Worm (Caenorhabditis elegans) whole organism, L1 larva: ENCODE measurements around the gene mrp-6.

Source experiments
- Y116A8C.19 ChIP-seq: sonication (generic microtip); optimal IDR thresholded peaks from 2 replicates; lab custom pipeline; 2016; ENCODE audit warnings: missing compliant biosample characterization, missing genetic modification characterization, borderline replicate concordance
- aha-1 ChIP-seq: fragments of 150-350 bp; optimal IDR thresholded peaks from 2 replicates; lab custom pipeline; 2014; ENCODE audit warnings: missing biosample characterization, missing genetic modification characterization
- blmp-1 ChIP-seq: fragments of 150-350 bp; optimal IDR thresholded peaks from 2 replicates; lab custom pipeline; 2014; ENCODE audit warnings: missing biosample characterization, missing genetic modification characterization
- efl-3 ChIP-seq: fragments of 200-800 bp; sonication (Bioruptor generic); optimal IDR thresholded peaks from 2 replicates; lab custom pipeline; 2018; ENCODE audit warnings: mild to moderate bottlenecking, missing genetic modification characterization, missing compliant biosample characterization
- egl-27 ChIP-seq, 2 experiments: fragments of 150-350 bp in 1 of 2; sonication (generic microtip); optimal IDR thresholded peaks; 3 replicates each; lab custom pipeline; 2017 to 2018; ENCODE audit warnings: missing biosample characterization in 2 of 2, missing genetic modification characterization in 2 of 2, missing genetic modification reagents in 2 of 2
- elt-2 ChIP-seq: sonication (generic microtip); optimal IDR thresholded peaks from 2 replicates; lab custom pipeline; 2016; ENCODE audit warnings: missing genetic modification characterization, mild to moderate bottlenecking, inconsistent platforms, missing compliant biosample characterization, missing genetic modification reagents
- lin-15B ChIP-seq: fragments of 150-350 bp; sonication (generic microtip); optimal IDR thresholded peaks from 3 replicates; lab custom pipeline; 2014; ENCODE audit warnings: missing biosample characterization, missing genetic modification characterization
- nhr-84 ChIP-seq: sonication (generic microtip); optimal IDR thresholded peaks from 2 replicates; lab custom pipeline; 2017; ENCODE audit warnings: missing biosample characterization, missing genetic modification characterization
- tlp-1 ChIP-seq: fragments of 150-350 bp; optimal IDR thresholded peaks from 2 replicates; lab custom pipeline; 2014; ENCODE audit warnings: missing biosample characterization, missing genetic modification characterization

DNA sequence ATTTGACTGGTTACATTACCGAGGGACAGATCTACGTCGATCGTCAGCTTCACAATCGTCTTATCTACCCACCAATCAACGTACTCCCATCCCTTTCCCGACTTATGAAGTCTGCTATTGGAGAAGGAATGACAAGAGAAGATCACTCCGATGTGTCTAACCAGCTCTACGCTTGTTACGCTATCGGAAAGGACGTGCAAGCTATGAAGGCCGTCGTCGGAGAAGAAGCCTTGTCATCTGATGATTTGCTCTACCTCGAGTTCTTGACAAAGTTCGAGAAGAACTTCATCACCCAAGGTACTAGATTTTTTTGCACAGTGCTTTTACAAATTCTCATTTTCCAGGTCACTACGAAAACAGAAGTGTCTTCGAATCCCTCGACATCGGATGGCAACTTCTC is 5.7 kb upstream of the mrp-6 start:
- no peak for TF ChIP-seq tlp-1
- no peak for TF ChIP-seq efl-3 (GFP tag; lab: Kevin White, UChicago)
- no peak for TF ChIP-seq Y116A8C.19 (tag; lab: Kevin White, UChicago)
- TF ChIP-seq elt-2 (tag; lab: Kevin White, UChicago): no peak
- no peak for TF ChIP-seq lin-15B (tag; lab: Kevin White, UChicago)
- TF ChIP-seq egl-27 (tag; optimal IDR thresholded peaks at IDR 0.05; lab: Kevin White, UChicago): no peak
- TF ChIP-seq nhr-84: no peak
- TF ChIP-seq aha-1 (tag; lab: Kevin White, UChicago): no peak
- no peak for TF ChIP-seq blmp-1 (tag; lab: Kevin White, UChicago)
